Worm (Caenorhabditis elegans) whole organism, L4 larva: ENCODE data around the gene F49H12.3.

Experiments used
- ceh-32 ChIP-seq: sonication (generic microtip); optimal IDR thresholded peaks from 2 replicates; lab custom pipeline; 2016; ENCODE audit warnings: mild to moderate bottlenecking, missing genetic modification characterization, missing compliant biosample characterization; ENCODE audit not compliant: poor library complexity
- cey-2 ChIP-seq: sonication (generic microtip); optimal IDR thresholded peaks from 3 replicates; lab custom pipeline; 2017; ENCODE audit warnings: missing genetic modification characterization, mild to moderate bottlenecking, missing compliant biosample characterization, antibody characterized with exemption, borderline replicate concordance; ENCODE audit not compliant: insufficient read depth
- hlh-30 ChIP-seq: sonication (generic microtip); optimal IDR thresholded peaks from 2 replicates; lab custom pipeline; 2017; ENCODE audit warnings: antibody characterized with exemption, mild to moderate bottlenecking, missing genetic modification characterization, missing compliant biosample characterization; ENCODE audit not compliant: insufficient read depth
- mdl-1 ChIP-seq, 2 experiments: fragments of 150-350 bp in 1 of 2; sonication (generic microtip) in 1 of 2; optimal IDR thresholded peaks; 2 replicates each; lab custom pipeline; 2014 to 2017; ENCODE audit warnings: missing biosample characterization in 2 of 2, missing genetic modification characterization in 2 of 2
- nhr-6 ChIP-seq: fragments of 150-350 bp; optimal IDR thresholded peaks from 2 replicates; lab custom pipeline; 2014; ENCODE audit warnings: missing biosample characterization, missing genetic modification characterization
- pqm-1 ChIP-seq: sonication (generic microtip); optimal IDR thresholded peaks from 2 replicates; lab custom pipeline; 2017; ENCODE audit warnings: missing biosample characterization, missing genetic modification characterization
- skn-1 ChIP-seq: fragments of 150-350 bp; optimal IDR thresholded peaks from 2 replicates; lab custom pipeline; 2014; ENCODE audit warnings: missing biosample characterization, missing genetic modification characterization
- unc-39 ChIP-seq: sonication (generic microtip); optimal IDR thresholded peaks from 2 replicates; lab custom pipeline; 2017; ENCODE audit warnings: missing biosample characterization, missing genetic modification characterization

DNA sequence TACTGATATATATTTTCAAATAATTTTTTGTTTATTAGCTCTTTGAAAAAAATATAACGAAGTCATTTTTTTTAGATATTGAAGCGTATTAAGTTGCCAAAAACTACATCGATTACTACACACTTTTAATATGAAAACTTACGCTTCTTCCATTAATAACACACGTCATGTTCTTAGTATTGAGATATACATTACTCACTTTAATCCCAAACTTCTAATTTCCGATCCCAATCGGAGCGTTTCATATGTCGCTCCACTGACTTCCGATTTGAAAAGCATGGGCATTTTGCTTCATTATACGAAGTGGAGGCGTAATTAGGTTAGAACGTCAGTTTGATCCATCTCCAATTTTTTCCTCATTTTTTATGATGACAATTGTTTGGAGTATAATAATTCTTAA is 5.4 kb upstream of the F49H12.3 start:
- TF ChIP-seq ceh-32 (tag; lab: Kevin White, UChicago) = no peak
- TF ChIP-seq mdl-1 (tag; optimal IDR thresholded peaks at IDR 0.05; lab: Kevin White, UChicago) = no peak
- no peak for TF ChIP-seq unc-39 (tag; lab: Kevin White, UChicago)
- TF ChIP-seq pqm-1 (tag; lab: Kevin White, UChicago) = no peak
- TF ChIP-seq cey-2 (tag; lab: Kevin White, UChicago) = no peak
- no peak for TF ChIP-seq nhr-6
- no peak for TF ChIP-seq hlh-30 (tag; lab: Kevin White, UChicago)
- no peak for TF ChIP-seq skn-1 (tag; lab: Kevin White, UChicago)
